Worm (Caenorhabditis elegans) whole organism, L4/young adult: Measurements from ENCODE around the gene col-172.

Experiments
- W03F9.2 ChIP-seq: fragments of 150-350 bp; optimal IDR thresholded peaks from 2 replicates; lab custom pipeline; 2014; ENCODE audit warnings: missing biosample characterization, missing genetic modification characterization
- dao-5 ChIP-seq: sonication (generic microtip); optimal IDR thresholded peaks from 2 replicates; lab custom pipeline; 2016; ENCODE audit warnings: missing genotype, missing genetic modification characterization, moderate library complexity, missing compliant biosample characterization
- him-1 ChIP-seq: sonication (generic microtip); optimal IDR thresholded peaks from 2 replicates; lab custom pipeline; 2016; ENCODE audit warnings: missing genotype, missing genetic modification reagents, missing genetic modification characterization, missing compliant biosample characterization

DNA sequence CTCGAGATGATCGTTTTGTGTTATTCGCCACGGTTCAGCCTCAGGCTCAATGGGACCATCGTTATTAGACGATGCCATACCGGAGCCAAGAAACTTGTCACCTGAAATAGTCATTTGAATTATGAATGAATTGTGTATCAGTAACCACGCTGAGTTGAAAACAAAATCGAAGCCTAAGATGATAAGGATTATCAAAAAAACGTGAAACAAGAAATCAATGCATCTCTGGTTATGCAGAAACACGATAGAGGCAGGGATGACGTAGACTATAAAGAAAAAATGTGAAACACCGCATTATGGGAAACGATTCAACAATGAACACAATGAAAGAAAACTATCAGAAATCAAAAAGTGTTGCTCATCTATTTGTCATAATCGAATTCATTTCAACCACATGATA is 50.3 kb downstream of the col-172 start, which contains the start of gene smf-1:
- TF ChIP-seq him-1 (tag; lab: Kevin White, UChicago): no peak
- no peak for TF ChIP-seq W03F9.2 (tag; lab: Kevin White, UChicago)
- TF ChIP-seq dao-5 (tag; lab: Kevin White, UChicago): no peak
